Fruit fly (Drosophila melanogaster): ENCODE results near the gene eIF4E7.

DNA sequence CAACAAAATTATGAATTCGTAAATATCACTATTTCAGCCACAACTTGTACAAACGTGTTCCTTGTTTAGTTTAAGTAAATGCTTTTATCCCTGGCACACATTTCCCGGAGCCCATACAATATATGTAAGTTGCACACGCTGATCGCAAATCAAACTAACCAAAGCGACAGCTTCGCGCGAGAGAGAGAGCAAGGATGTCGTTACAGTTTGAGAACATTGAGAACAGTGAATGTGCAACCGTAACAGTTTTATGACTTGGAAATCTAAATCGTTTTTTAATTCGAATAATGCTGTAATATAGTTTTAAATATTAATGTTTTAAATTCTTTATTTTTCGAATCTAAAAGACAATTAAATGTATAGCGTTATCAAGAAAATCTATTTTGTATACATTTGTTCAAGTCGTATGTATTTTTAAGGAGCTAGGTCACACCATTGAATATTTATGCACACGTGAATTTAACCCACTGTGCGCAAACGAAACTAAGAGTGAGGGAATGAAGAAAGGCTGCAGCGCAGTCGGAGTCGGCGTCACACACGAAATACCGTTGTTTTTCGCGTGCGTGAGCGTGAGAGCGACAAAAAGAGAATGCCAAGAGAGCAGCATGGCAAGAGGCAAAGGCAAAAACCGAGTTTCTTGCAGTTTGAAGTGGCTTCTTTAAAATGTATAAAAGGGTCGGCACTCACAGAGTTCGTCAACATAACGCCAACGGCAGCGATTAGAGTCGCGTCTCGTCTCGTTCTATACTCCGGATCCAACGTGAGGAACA lies 47.2 kb upstream of the eIF4E7 start, which contains the start of gene CG11382:
- TF ChIP-seq pan (optimal IDR thresholded peaks at IDR 0.05): no peak
- no peak for TF ChIP-seq Vsx2 (GFP tag; optimal IDR thresholded peaks at IDR 0.05; ENCODE audit: partially characterized antibody)
- TF ChIP-seq Hr78 (GFP tag; optimal IDR thresholded peaks at IDR 0.05): no peak
- no peak for TF ChIP-seq CrebA (GFP tag; optimal IDR thresholded peaks at IDR 0.05; ENCODE audit: borderline replicate concordance)
- no peak for TF ChIP-seq Myc (optimal IDR thresholded peaks at IDR 0.05)
- TF ChIP-seq sage (GFP tag; optimal IDR thresholded peaks at IDR 0.05): no peak
- TF ChIP-seq h (GFP tag; optimal IDR thresholded peaks at IDR 0.05): no peak
- TF ChIP-seq lola (GFP tag; optimal IDR thresholded peaks at IDR 0.05): no peak
- no peak for TF ChIP-seq Mio (GFP tag; optimal IDR thresholded peaks at IDR 0.05)
- TF ChIP-seq ey (GFP tag; optimal IDR thresholded peaks at IDR 0.05): no peak
- no peak for TF ChIP-seq OdsH (GFP tag; optimal IDR thresholded peaks at IDR 0.05)
- TF ChIP-seq dmrt93B (GFP tag; optimal IDR thresholded peaks at IDR 0.05): no peak
- TF ChIP-seq HLH106 (tag; optimal IDR thresholded peaks at IDR 0.05): no peak
- TF ChIP-seq dl (GFP tag; optimal IDR thresholded peaks at IDR 0.05; ENCODE audit: insufficient read depth in 1 of 2, partially characterized antibody in 2 of 2): no peak

Measured in whole organism, wandering third instar larva.